Worm (Caenorhabditis elegans) whole organism, L4 larva: ENCODE results near the gene ifas-1.
A peak's percentile ranks its signal among the peaks of the same experiment; 100 is the strongest.

Experiments
- D1046.2 ChIP-seq: fragments of 200-800 bp; sonication (Bioruptor generic); IDR thresholded peaks from 2 replicates; pipeline ENCODE4 v1.3.6; 2022; ENCODE audit warnings: missing genetic modification characterization, missing compliant biosample characterization
- F10B5.3 ChIP-seq: sonication (generic microtip); optimal IDR thresholded peaks from 2 replicates; lab custom pipeline; 2016; ENCODE audit warnings: mild to moderate bottlenecking, missing genetic modification characterization, missing compliant biosample characterization
- F37D6.2 ChIP-seq: sonication (generic microtip); optimal IDR thresholded peaks from 2 replicates; lab custom pipeline; 2016; ENCODE audit warnings: mild to moderate bottlenecking, missing genetic modification characterization, missing compliant biosample characterization
- T26A8.4 ChIP-seq: fragments of 200-800 bp; sonication (Bioruptor generic); IDR thresholded peaks from 2 replicates; pipeline ENCODE4 v1.3.6; 2022; ENCODE audit warnings: missing genetic modification characterization, missing compliant biosample characterization
- Y105C5A.15 ChIP-seq: fragments of 200-800 bp; sonication (Bioruptor generic); IDR thresholded peaks from 2 replicates; pipeline ENCODE4 v1.3.6; 2022; ENCODE audit warnings: missing genetic modification characterization, missing compliant biosample characterization
- Y5F2A.4 ChIP-seq: fragments of 200-800 bp; sonication (Bioruptor generic); optimal IDR thresholded peaks from 2 replicates; lab custom pipeline; 2018; ENCODE audit warnings: mild to moderate bottlenecking, missing genetic modification characterization, missing compliant biosample characterization
- Y75B8A.6 ChIP-seq: fragments of 200-800 bp; sonication (Bioruptor generic); IDR thresholded peaks from 2 replicates; pipeline ENCODE4 v1.3.6; 2022; ENCODE audit warnings: missing genetic modification reagents, missing genetic modification characterization, missing compliant biosample characterization
- aly-2 ChIP-seq: sonication (generic microtip); optimal IDR thresholded peaks from 2 replicates; lab custom pipeline; 2018; ENCODE audit warnings: missing biosample characterization, missing genetic modification characterization
- ama-1 ChIP-seq: fragments of 150-350 bp; optimal IDR thresholded peaks from 2 replicates; lab custom pipeline; 2014; ENCODE audit warnings: inconsistent platforms, mixed read lengths
- arid-1 ChIP-seq: fragments of 200-800 bp; sonication (Bioruptor generic); conservative IDR thresholded peaks from 2 replicates; pipeline ENCODE4 v1.3.6; 2022; ENCODE audit warnings: missing genetic modification reagents, missing genetic modification characterization, missing compliant biosample characterization
- ceh-20 ChIP-seq: fragments of 200-800 bp; sonication (Bioruptor generic); IDR thresholded peaks from 2 replicates; pipeline ENCODE4 v1.3.6; 2022; ENCODE audit warnings: missing genetic modification reagents, missing genetic modification characterization, missing compliant biosample characterization
- ceh-28 ChIP-seq: fragments of 150-350 bp; optimal IDR thresholded peaks from 2 replicates; lab custom pipeline; 2014; ENCODE audit warnings: missing biosample characterization, missing genetic modification reagents, missing genetic modification characterization
- ceh-62 ChIP-seq: sonication (generic microtip); optimal IDR thresholded peaks from 2 replicates; lab custom pipeline; 2017; ENCODE audit warnings: missing biosample characterization, missing genetic modification characterization
- ces-1 ChIP-seq: fragments of 150-350 bp; sonication (generic microtip); optimal IDR thresholded peaks from 4 replicates; lab custom pipeline; 2014; ENCODE audit warnings: missing biosample characterization, missing genetic modification reagents, missing genetic modification characterization
- cey-2 ChIP-seq: sonication (generic microtip); optimal IDR thresholded peaks from 3 replicates; lab custom pipeline; 2017; ENCODE audit warnings: missing genetic modification characterization, mild to moderate bottlenecking, missing compliant biosample characterization, antibody characterized with exemption, borderline replicate concordance; ENCODE audit not compliant: insufficient read depth
- daf-12 ChIP-seq: fragments of 150-350 bp; optimal IDR thresholded peaks from 2 replicates; lab custom pipeline; 2014; ENCODE audit warnings: missing biosample characterization, missing genetic modification reagents, missing genetic modification characterization
- daf-16 ChIP-seq, 3 experiments: sonication (generic microtip); optimal IDR thresholded peaks; 2 replicates each; lab custom pipeline; 2016 to 2017; ENCODE audit warnings: missing genetic modification characterization in 3 of 3, missing genetic modification reagents in 3 of 3, mild to moderate bottlenecking in 2 of 3, missing compliant biosample characterization in 2 of 3, missing biosample characterization in 1 of 3, moderate library complexity in 1 of 3
- daf-8 ChIP-seq: fragments of 200-800 bp; sonication (Bioruptor generic); IDR thresholded peaks from 2 replicates; pipeline ENCODE4 v1.3.6; 2022; ENCODE audit warnings: missing genetic modification characterization, missing compliant biosample characterization
- dmd-6 ChIP-seq: fragments of 200-800 bp; sonication (Bioruptor generic); IDR thresholded peaks from 2 replicates; pipeline ENCODE4 v1.3.6; 2022; ENCODE audit warnings: missing genetic modification reagents, missing genetic modification characterization, missing compliant biosample characterization
- dmd-8 ChIP-seq: fragments of 200-800 bp; sonication (Bioruptor generic); IDR thresholded peaks from 2 replicates; pipeline ENCODE4 v1.3.6; 2022; ENCODE audit warnings: missing genetic modification characterization, missing compliant biosample characterization
- dmd-9 ChIP-seq: fragments of 200-800 bp; sonication (Bioruptor generic); IDR thresholded peaks from 2 replicates; pipeline ENCODE4 v1.3.6; 2022; ENCODE audit warnings: missing genetic modification reagents, missing genetic modification characterization, missing compliant biosample characterization
- dpl-1 ChIP-seq: fragments of 150-350 bp; optimal IDR thresholded peaks from 2 replicates; lab custom pipeline; 2014; ENCODE audit warnings: missing biosample characterization, missing genetic modification reagents, missing genetic modification characterization
- duxl-1 ChIP-seq: sonication (generic microtip); optimal IDR thresholded peaks from 2 replicates; lab custom pipeline; 2016; ENCODE audit warnings: mild to moderate bottlenecking, missing genetic modification characterization, moderate library complexity, missing compliant biosample characterization; ENCODE audit not compliant: poor library complexity
- hlh-11 ChIP-seq: fragments of 200-800 bp; sonication (Bioruptor generic); optimal IDR thresholded peaks from 2 replicates; lab custom pipeline; 2018; ENCODE audit warnings: mild to moderate bottlenecking, missing genetic modification characterization, missing compliant biosample characterization
- hlh-30 ChIP-seq: sonication (generic microtip); optimal IDR thresholded peaks from 2 replicates; lab custom pipeline; 2017; ENCODE audit warnings: antibody characterized with exemption, mild to moderate bottlenecking, missing genetic modification characterization, missing compliant biosample characterization; ENCODE audit not compliant: insufficient read depth
- jun-1 ChIP-seq: fragments of 150-350 bp; optimal IDR thresholded peaks from 2 replicates; lab custom pipeline; 2014; ENCODE audit warnings: missing biosample characterization, missing genetic modification reagents, missing genetic modification characterization
- lin-13 ChIP-seq: fragments of 150-350 bp; optimal IDR thresholded peaks from 2 replicates; lab custom pipeline; 2014; ENCODE audit warnings: missing biosample characterization, missing genetic modification reagents, missing genetic modification characterization
- lin-38 ChIP-seq: fragments of 200-800 bp; sonication (Bioruptor generic); IDR thresholded peaks from 2 replicates; pipeline ENCODE4 v1.3.6; 2022; ENCODE audit warnings: missing genetic modification reagents, missing genetic modification characterization, missing compliant biosample characterization
- mdl-1 ChIP-seq, 2 experiments: fragments of 150-350 bp in 1 of 2; sonication (generic microtip) in 1 of 2; optimal IDR thresholded peaks; 2 replicates each; lab custom pipeline; 2014 to 2017; ENCODE audit warnings: missing biosample characterization in 2 of 2, missing genetic modification characterization in 2 of 2
- mes-2 ChIP-seq: sonication (generic microtip); optimal IDR thresholded peaks from 2 replicates; lab custom pipeline; 2016; ENCODE audit warnings: missing genotype, mild to moderate bottlenecking, missing genetic modification characterization, missing compliant biosample characterization; ENCODE audit not compliant: poor library complexity, severe bottlenecking
- mxl-3 ChIP-seq: fragments of 200-800 bp; sonication (Bioruptor generic); optimal IDR thresholded peaks from 2 replicates; lab custom pipeline; 2018; ENCODE audit warnings: mild to moderate bottlenecking, missing genetic modification characterization, missing compliant biosample characterization
- nhr-10 ChIP-seq: fragments of 150-350 bp; optimal IDR thresholded peaks from 2 replicates; lab custom pipeline; 2014; ENCODE audit warnings: missing biosample characterization, missing genetic modification characterization
- nhr-111 ChIP-seq: fragments of 200-800 bp; sonication (Bioruptor generic); optimal IDR thresholded peaks from 2 replicates; lab custom pipeline; 2018; ENCODE audit warnings: mild to moderate bottlenecking, missing genetic modification characterization, missing compliant biosample characterization
- nhr-25 ChIP-seq: sonication (generic microtip); optimal IDR thresholded peaks from 2 replicates; lab custom pipeline; 2017; ENCODE audit warnings: missing genetic modification characterization, mild to moderate bottlenecking, missing compliant biosample characterization, antibody characterized with exemption, moderate library complexity, borderline replicate concordance; ENCODE audit not compliant: insufficient read depth
- nhr-28 ChIP-seq: fragments of 150-350 bp; optimal IDR thresholded peaks from 2 replicates; lab custom pipeline; 2014; ENCODE audit warnings: missing biosample characterization, missing genetic modification characterization
- nhr-48 ChIP-seq: sonication (generic microtip); optimal IDR thresholded peaks from 2 replicates; lab custom pipeline; 2016; ENCODE audit warnings: mild to moderate bottlenecking, missing genetic modification characterization, missing compliant biosample characterization
- nhr-76 ChIP-seq: fragments of 150-350 bp; optimal IDR thresholded peaks from 2 replicates; lab custom pipeline; 2014; ENCODE audit warnings: missing biosample characterization, missing genetic modification characterization
- pha-4 ChIP-seq, 2 experiments: fragments of 150-350 bp in 1 of 2; fragments of 200-800 bp in 1 of 2; sonication (Bioruptor generic) in 1 of 2; IDR thresholded peaks in 1 of 2; optimal IDR thresholded peaks in 1 of 2; 2 replicates each; pipeline versions ENCODE4 v1.3.6 to Lab custom; 2014 to 2022; ENCODE audit warnings: missing genetic modification characterization in 2 of 2, missing genetic modification reagents in 2 of 2, missing biosample characterization in 1 of 2, missing compliant biosample characterization in 1 of 2
- pqm-1 ChIP-seq: sonication (generic microtip); optimal IDR thresholded peaks from 2 replicates; lab custom pipeline; 2017; ENCODE audit warnings: missing biosample characterization, missing genetic modification characterization
- saeg-2 ChIP-seq: fragments of 200-800 bp; sonication (Bioruptor generic); IDR thresholded peaks from 2 replicates; pipeline ENCODE4 v1.3.6; 2022; ENCODE audit warnings: missing genetic modification reagents, missing genetic modification characterization, missing compliant biosample characterization
- skn-1 ChIP-seq: fragments of 150-350 bp; optimal IDR thresholded peaks from 2 replicates; lab custom pipeline; 2014; ENCODE audit warnings: missing biosample characterization, missing genetic modification characterization
- unc-62 ChIP-seq, 3 experiments: fragments of 150-350 bp in 1 of 3; sonication (generic microtip); optimal IDR thresholded peaks in 2 of 3; peaks in 1 of 3; 1 replicate in 1 of 3; 2 replicates in 2 of 3; lab custom pipeline; 2014 to 2017; ENCODE audit warnings: missing biosample characterization in 3 of 3, missing genetic modification characterization in 3 of 3, missing genetic modification reagents in 3 of 3, missing genotype in 1 of 3
- vab-7 ChIP-seq: fragments of 200-800 bp; sonication (Bioruptor generic); IDR thresholded peaks from 2 replicates; pipeline ENCODE4 v1.3.6; 2022; ENCODE audit warnings: missing genetic modification reagents, missing genetic modification characterization, missing compliant biosample characterization
- zag-1 ChIP-seq: fragments of 150-350 bp; optimal IDR thresholded peaks from 2 replicates; lab custom pipeline; 2014; ENCODE audit warnings: missing biosample characterization, missing genetic modification characterization
- zfp-2 ChIP-seq: sonication (generic microtip); optimal IDR thresholded peaks from 2 replicates; lab custom pipeline; 2016; ENCODE audit warnings: mild to moderate bottlenecking, missing genetic modification characterization, missing compliant biosample characterization
- zip-11 ChIP-seq: fragments of 200-800 bp; sonication (Bioruptor generic); IDR thresholded peaks from 2 replicates; pipeline ENCODE4 v1.3.6; 2022; ENCODE audit warnings: missing genetic modification characterization, missing compliant biosample characterization
- ztf-11 ChIP-seq: fragments of 150-350 bp; optimal IDR thresholded peaks from 2 replicates; lab custom pipeline; 2014; ENCODE audit warnings: missing biosample characterization, missing genetic modification characterization
- ztf-7 ChIP-seq: fragments of 150-350 bp; optimal IDR thresholded peaks from 2 replicates; lab custom pipeline; 2014; ENCODE audit warnings: missing biosample characterization, missing genetic modification characterization

Gene ifas-1

DNA sequence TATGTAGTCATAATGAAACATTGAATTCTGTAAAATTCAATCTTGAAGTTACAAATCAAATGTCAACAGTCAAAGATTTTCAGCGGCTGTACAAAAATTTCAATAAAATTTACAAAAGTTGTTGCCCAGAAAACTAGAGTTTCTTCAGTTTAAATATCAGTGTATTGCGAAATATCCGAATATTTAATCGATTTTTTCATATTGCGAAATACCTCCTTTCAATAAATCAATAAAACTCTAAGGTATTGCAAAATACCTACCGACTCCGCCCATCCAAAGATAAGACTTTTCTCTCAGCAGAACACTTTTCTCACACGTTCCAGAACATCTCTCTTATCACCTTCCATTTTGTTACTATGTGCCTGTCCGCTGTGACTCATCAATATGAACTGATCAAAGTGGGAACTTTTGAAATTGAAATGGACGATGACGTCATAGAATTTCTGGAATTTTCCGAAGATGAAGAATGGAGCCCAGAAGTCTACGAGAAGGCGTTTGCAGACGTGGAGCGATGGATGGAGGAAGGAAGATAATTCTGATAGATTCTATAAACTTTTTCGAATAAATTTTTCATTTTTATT, 3.9 kb downstream of the ifas-1 start:
- peak; percentile 5 for TF ChIP-seq pqm-1 (tag; lab: Kevin White, UChicago)
- TF ChIP-seq F10B5.3 (tag; lab: Kevin White, UChicago): no peak
- no peak for TF ChIP-seq skn-1 (tag; lab: Kevin White, UChicago)
- peak; percentile 40 for TF ChIP-seq ceh-28 (tag; lab: Kevin White, UChicago)
- TF ChIP-seq lin-38: no peak
- TF ChIP-seq dmd-6 (GFP tag; lab: Robert Waterston, UW): peak; percentile 42; the same call in 1 of the 2 replicates
- no peak for TF ChIP-seq saeg-2 (GFP tag; lab: Robert Waterston, UW)
- no peak for TF ChIP-seq daf-12
- TF ChIP-seq arid-1 (GFP tag; lab: Robert Waterston, UW): no peak
- no peak for TF ChIP-seq pha-4 (GFP tag; IDR thresholded peaks at IDR 0.05; lab: Robert Waterston, UW)
- TF ChIP-seq pha-4 (tag; optimal IDR thresholded peaks at IDR 0.05; lab: Kevin White, UChicago): no peak
- TF ChIP-seq F37D6.2 (tag; lab: Kevin White, UChicago): no peak
- no peak for TF ChIP-seq nhr-48 (tag; lab: Kevin White, UChicago)
- TF ChIP-seq ces-1 (GFP tag; lab: Kevin White, UChicago): no peak
- TF ChIP-seq ama-1 (lab: Kevin White, UChicago): no peak
- TF ChIP-seq Y105C5A.15 (GFP tag; lab: Robert Waterston, UW): no peak
- no peak for TF ChIP-seq aly-2
- no peak for TF ChIP-seq ztf-11 (tag; lab: Kevin White, UChicago)
- TF ChIP-seq mes-2: no peak
- TF ChIP-seq dmd-8 (GFP tag; lab: Robert Waterston, UW): no peak
- no peak for TF ChIP-seq unc-62 (GFP tag; optimal IDR thresholded peaks at IDR 0.05 in 1 of 2; lab: Kevin White, UChicago)
- TF ChIP-seq unc-62 (tag; optimal IDR thresholded peaks at IDR 0.05; lab: Kevin White, UChicago): no peak
- TF ChIP-seq T26A8.4 (GFP tag; lab: Robert Waterston, UW): no peak
- no peak for TF ChIP-seq zfp-2 (tag; lab: Kevin White, UChicago)
- no peak for TF ChIP-seq hlh-30 (tag; lab: Kevin White, UChicago)
- no peak for TF ChIP-seq ztf-7 (tag; lab: Kevin White, UChicago)
- no peak for TF ChIP-seq cey-2
- no peak for TF ChIP-seq Y5F2A.4
- no peak for TF ChIP-seq jun-1 (tag; lab: Kevin White, UChicago)
- no peak for TF ChIP-seq ceh-62
- TF ChIP-seq nhr-25 (tag; lab: Kevin White, UChicago): no peak
- TF ChIP-seq daf-16 (GFP tag; optimal IDR thresholded peaks at IDR 0.05; lab: Kevin White, UChicago): no peak
- peak; percentile 21 for TF ChIP-seq daf-16 (tag; optimal IDR thresholded peaks at IDR 0.05; lab: Kevin White, UChicago)
- TF ChIP-seq dpl-1: no peak
- no peak for TF ChIP-seq D1046.2
- no peak for TF ChIP-seq nhr-111 (GFP tag; lab: Kevin White, UChicago)
- no peak for TF ChIP-seq dmd-9 (GFP tag; lab: Robert Waterston, UW)

DNA sequence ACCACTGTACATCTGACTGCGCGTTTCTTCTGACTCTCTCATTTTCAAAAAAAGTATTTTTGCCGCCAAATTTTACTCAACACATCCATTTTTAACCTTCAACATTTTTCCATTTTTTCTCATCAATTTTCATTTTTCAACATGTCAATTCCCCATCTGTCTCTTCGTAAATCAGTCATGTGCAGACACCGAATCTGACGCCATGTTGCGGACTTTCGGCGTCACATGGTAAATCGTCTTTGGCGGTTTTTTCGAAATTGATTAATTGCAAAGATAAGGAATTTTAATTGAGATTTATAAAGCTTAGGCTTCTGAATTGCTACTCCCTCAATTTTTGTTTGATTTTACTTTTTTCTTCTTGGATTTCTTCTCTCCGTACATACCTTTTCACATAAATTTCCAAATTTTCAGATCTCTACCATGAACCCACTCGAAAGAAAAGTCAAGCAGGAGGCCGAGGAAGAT, 5.7 kb downstream of the ifas-1 start, which contains the start of gene F19B10.1:
F19B10.1 (plus strand) TSS at position 415 of the 465 bp plus-strand sequence.
- peak; percentile 24; the same call in 1 of the 2 replicates for TF ChIP-seq ceh-20
- peak; percentile 41 for TF ChIP-seq lin-13
- TF ChIP-seq daf-8 (GFP tag; lab: Robert Waterston, UW): no peak
- TF ChIP-seq Y75B8A.6 (GFP tag; lab: Robert Waterston, UW): no peak
- no peak for TF ChIP-seq zip-11
- TF ChIP-seq nhr-28 (tag; lab: Kevin White, UChicago): peak; percentile 71
- TF ChIP-seq mxl-3: peak; percentile 63
- TF ChIP-seq dpl-1: peak; percentile 93
- TF ChIP-seq nhr-25 (tag; lab: Kevin White, UChicago): peak; percentile 9
- TF ChIP-seq zag-1 (tag; lab: Kevin White, UChicago): no peak
- TF ChIP-seq mes-2: peak; percentile 86
- peak; percentile 63 for TF ChIP-seq dmd-6 (GFP tag; lab: Robert Waterston, UW)
- peak; percentile 100 for TF ChIP-seq hlh-30 (tag; lab: Kevin White, UChicago)
- TF ChIP-seq pqm-1 (tag; lab: Kevin White, UChicago): peak; percentile 3
- TF ChIP-seq duxl-1: peak; percentile 85
- TF ChIP-seq hlh-11 (tag; lab: Kevin White, UChicago): peak; percentile 74
- TF ChIP-seq nhr-76 (tag; lab: Kevin White, UChicago): no peak
- no peak for TF ChIP-seq vab-7 (GFP tag; lab: Robert Waterston, UW)
- TF ChIP-seq mdl-1 (tag; optimal IDR thresholded peaks at IDR 0.05; lab: Kevin White, UChicago): peak in 1 of 2 experiments; percentile 66
- peak in 1 of 2 experiments; percentile 79 for TF ChIP-seq unc-62 (GFP tag; optimal IDR thresholded peaks at IDR 0.05 in 1 of 2; lab: Kevin White, UChicago)
- no peak for TF ChIP-seq unc-62 (tag; optimal IDR thresholded peaks at IDR 0.05; lab: Kevin White, UChicago)
- TF ChIP-seq nhr-10 (tag; lab: Kevin White, UChicago): no peak
